Worm (Caenorhabditis elegans) whole organism, L2 larva: ENCODE measurements around the gene C07D8.5.

Experiments
- C34F6.9 ChIP-seq: fragments of 150-350 bp; optimal IDR thresholded peaks from 2 replicates; lab custom pipeline; 2014; ENCODE audit warnings: missing biosample characterization, missing genetic modification characterization
- F13H6.1 ChIP-seq: sonication (generic microtip); optimal IDR thresholded peaks from 2 replicates; lab custom pipeline; 2016; ENCODE audit warnings: missing genetic modification characterization, missing compliant biosample characterization
- R02D3.7 ChIP-seq: fragments of 150-350 bp; optimal IDR thresholded peaks from 2 replicates; lab custom pipeline; 2014; ENCODE audit warnings: missing biosample characterization, missing genetic modification characterization
- Y55F3AM.14 ChIP-seq: fragments of 200-800 bp; sonication (Bioruptor generic); optimal IDR thresholded peaks from 2 replicates; lab custom pipeline; 2018; ENCODE audit warnings: mild to moderate bottlenecking, missing genetic modification characterization, missing compliant biosample characterization
- alr-1 ChIP-seq: fragments of 150-350 bp; optimal IDR thresholded peaks from 2 replicates; lab custom pipeline; 2014; ENCODE audit warnings: missing biosample characterization, missing genetic modification characterization
- aly-2 ChIP-seq: fragments of 150-350 bp; optimal IDR thresholded peaks from 2 replicates; lab custom pipeline; 2014; ENCODE audit warnings: missing biosample characterization, missing genetic modification characterization
- ama-1 ChIP-seq: fragments of 150-350 bp; optimal IDR thresholded peaks from 2 replicates; lab custom pipeline; 2018; ENCODE audit warnings: inconsistent platforms
- ceh-82 ChIP-seq: fragments of 150-350 bp; optimal IDR thresholded peaks from 2 replicates; lab custom pipeline; 2014; ENCODE audit warnings: missing biosample characterization, missing genetic modification characterization
- crh-2 ChIP-seq: sonication (generic microtip); optimal IDR thresholded peaks from 2 replicates; lab custom pipeline; 2017; ENCODE audit warnings: missing biosample characterization, missing genetic modification characterization
- dmd-4 ChIP-seq: sonication (generic microtip); optimal IDR thresholded peaks from 2 replicates; lab custom pipeline; 2017; ENCODE audit warnings: missing biosample characterization, missing genetic modification characterization
- egl-27 ChIP-seq: sonication (generic microtip); optimal IDR thresholded peaks from 3 replicates; lab custom pipeline; 2017; ENCODE audit warnings: missing biosample characterization, missing genetic modification reagents, missing genetic modification characterization
- elt-1 ChIP-seq: fragments of 150-350 bp; optimal IDR thresholded peaks from 2 replicates; lab custom pipeline; 2014; ENCODE audit warnings: missing biosample characterization, missing genetic modification characterization
- fos-1 ChIP-seq: fragments of 150-350 bp; optimal IDR thresholded peaks from 2 replicates; lab custom pipeline; 2014; ENCODE audit warnings: missing biosample characterization, missing genetic modification characterization
- gmeb-1 ChIP-seq: fragments of 150-350 bp; optimal IDR thresholded peaks from 2 replicates; lab custom pipeline; 2014; ENCODE audit warnings: missing biosample characterization, missing genetic modification characterization
- lin-39 ChIP-seq: fragments of 150-350 bp; optimal IDR thresholded peaks from 2 replicates; lab custom pipeline; 2014; ENCODE audit warnings: missing biosample characterization, missing genetic modification reagents, missing genetic modification characterization
- lsy-2 ChIP-seq, 2 experiments: fragments of 150-350 bp in 1 of 2; sonication (generic microtip) in 1 of 2; optimal IDR thresholded peaks; 2 replicates each; lab custom pipeline; 2014 to 2017; ENCODE audit warnings: missing biosample characterization in 2 of 2, missing genetic modification characterization in 2 of 2
- mab-5 ChIP-seq: fragments of 150-350 bp; optimal IDR thresholded peaks from 2 replicates; lab custom pipeline; 2014; ENCODE audit warnings: missing biosample characterization, missing genetic modification characterization
- mdl-1 ChIP-seq, 2 experiments: fragments of 150-350 bp in 1 of 2; sonication (generic microtip) in 1 of 2; optimal IDR thresholded peaks; 2 replicates each; lab custom pipeline; 2017; ENCODE audit warnings: missing biosample characterization in 2 of 2, missing genetic modification characterization in 2 of 2
- nhr-129 ChIP-seq: fragments of 150-350 bp; optimal IDR thresholded peaks from 2 replicates; lab custom pipeline; 2014; ENCODE audit warnings: missing biosample characterization, missing genetic modification characterization
- nhr-21 ChIP-seq: fragments of 150-350 bp; optimal IDR thresholded peaks from 2 replicates; lab custom pipeline; 2014; ENCODE audit warnings: missing biosample characterization, missing genetic modification characterization
- nhr-237 ChIP-seq: fragments of 150-350 bp; optimal IDR thresholded peaks from 2 replicates; lab custom pipeline; 2014; ENCODE audit warnings: missing biosample characterization, missing genetic modification characterization
- nhr-6 ChIP-seq: fragments of 150-350 bp; optimal IDR thresholded peaks from 2 replicates; lab custom pipeline; 2014; ENCODE audit warnings: missing biosample characterization, missing genetic modification characterization
- nhr-77 ChIP-seq: fragments of 150-350 bp; optimal IDR thresholded peaks from 2 replicates; lab custom pipeline; 2014; ENCODE audit warnings: missing biosample characterization, missing genetic modification characterization
- sem-4 ChIP-seq: fragments of 150-350 bp; optimal IDR thresholded peaks from 2 replicates; lab custom pipeline; 2014; ENCODE audit warnings: missing biosample characterization, missing genetic modification reagents, missing genetic modification characterization
- skn-1 ChIP-seq: sonication (generic microtip); optimal IDR thresholded peaks from 2 replicates; lab custom pipeline; 2017; ENCODE audit warnings: missing biosample characterization, missing genetic modification characterization
- sma-3 ChIP-seq: sonication (generic microtip); optimal IDR thresholded peaks from 2 replicates; lab custom pipeline; 2016; ENCODE audit warnings: missing genetic modification reagents, missing genetic modification characterization, missing compliant biosample characterization
- sma-9 ChIP-seq, 2 experiments: fragments of 150-350 bp in 1 of 2; sonication (generic microtip) in 1 of 2; optimal IDR thresholded peaks; 2 replicates each; lab custom pipeline; 2014 to 2016; ENCODE audit warnings: missing genetic modification characterization in 2 of 2, mild to moderate bottlenecking in 1 of 2, missing biosample characterization in 1 of 2, missing compliant biosample characterization in 1 of 2, missing genetic modification reagents in 1 of 2, moderate library complexity in 1 of 2
- snpc-4 ChIP-seq: fragments of 150-350 bp; optimal IDR thresholded peaks from 2 replicates; lab custom pipeline; 2014; ENCODE audit warnings: missing biosample characterization, missing genetic modification characterization
- unc-39 ChIP-seq: fragments of 150-350 bp; optimal IDR thresholded peaks from 2 replicates; lab custom pipeline; 2014; ENCODE audit warnings: missing biosample characterization, missing genetic modification characterization
- unc-55 ChIP-seq: fragments of 150-350 bp; sonication (generic microtip); optimal IDR thresholded peaks from 3 replicates; lab custom pipeline; 2014; ENCODE audit warnings: missing biosample characterization, missing genetic modification reagents, missing genetic modification characterization
- ztf-11 ChIP-seq: sonication (generic microtip); optimal IDR thresholded peaks from 2 replicates; lab custom pipeline; 2017; ENCODE audit warnings: missing biosample characterization, missing genetic modification characterization
- ztf-4 ChIP-seq: fragments of 150-350 bp; optimal IDR thresholded peaks from 2 replicates; lab custom pipeline; 2014; ENCODE audit warnings: missing biosample characterization, missing genetic modification characterization

Gene C07D8.5

ce11 chrX:7313236-7313635 is 30.6 kb upstream of the C07D8.5 start:
- no peak for TF ChIP-seq mab-5 (tag; lab: Kevin White, UChicago)
- TF ChIP-seq dmd-4 = no peak
- TF ChIP-seq egl-27 (tag; lab: Kevin White, UChicago) = no peak
- no peak for TF ChIP-seq F13H6.1 (tag; lab: Kevin White, UChicago)
- no peak for TF ChIP-seq aly-2 (tag; lab: Kevin White, UChicago)
- TF ChIP-seq R02D3.7 (tag; lab: Kevin White, UChicago) = no peak
- TF ChIP-seq unc-55 (GFP tag; lab: Kevin White, UChicago) = no peak
- TF ChIP-seq ceh-82 = no peak
- TF ChIP-seq crh-2 (tag; lab: Kevin White, UChicago) = no peak
- no peak for TF ChIP-seq unc-39
- no peak for TF ChIP-seq C34F6.9 (tag; lab: Kevin White, UChicago)
- no peak for TF ChIP-seq ztf-4
- no peak for TF ChIP-seq snpc-4 (tag; lab: Kevin White, UChicago)
- TF ChIP-seq ztf-11 (tag; lab: Kevin White, UChicago) = no peak
- no peak for TF ChIP-seq sem-4 (tag; lab: Kevin White, UChicago)

ce11 chrX:7314564-7314963 is 29.3 kb upstream of the C07D8.5 start:
- TF ChIP-seq Y55F3AM.14 (GFP tag; lab: Kevin White, UChicago) (no peak), lin-39 (no peak), R02D3.7 (tag; lab: Kevin White, UChicago) (no peak), ztf-11 (tag; lab: Kevin White, UChicago) (no peak), alr-1 (tag; lab: Kevin White, UChicago) (no peak), crh-2 (tag; lab: Kevin White, UChicago) (peak; percentile 29), fos-1 (tag; lab: Kevin White, UChicago) (peak; percentile 34), nhr-77 (no peak), nhr-129 (tag; lab: Kevin White, UChicago) (no peak), egl-27 (tag; lab: Kevin White, UChicago) (no peak), nhr-237 (tag; lab: Kevin White, UChicago) (no peak)

ce11 chrX:7315329-7315728 is 28.5 kb upstream of the C07D8.5 start, which contains the start of gene spp-3:
spp-3 (minus strand) TSS chrX:7315353.
- TF ChIP-seq sma-9 (GFP tag; optimal IDR thresholded peaks at IDR 0.05; lab: Kevin White, UChicago) (peak; percentile 64), sma-9 (tag; optimal IDR thresholded peaks at IDR 0.05; lab: Kevin White, UChicago) (no peak), skn-1 (tag; lab: Kevin White, UChicago) (peak; percentile 89), lsy-2 (tag; optimal IDR thresholded peaks at IDR 0.05; lab: Kevin White, UChicago) (peak in 1 of 2 experiments; percentile 18), F13H6.1 (tag; lab: Kevin White, UChicago) (peak; percentile 38), mdl-1 (tag; optimal IDR thresholded peaks at IDR 0.05; lab: Kevin White, UChicago) (peak in 1 of 2 experiments; percentile 3), crh-2 (tag; lab: Kevin White, UChicago) (peak; percentile 43), elt-1 (tag; lab: Kevin White, UChicago) (no peak), sma-3 (peak; percentile 7), gmeb-1 (tag; lab: Kevin White, UChicago) (peak; percentile 57), nhr-21 (tag; lab: Kevin White, UChicago) (no peak), ztf-4 (no peak), nhr-6 (tag; lab: Kevin White, UChicago) (no peak), unc-39 (no peak), fos-1 (tag; lab: Kevin White, UChicago) (peak; percentile 95)

- peak; percentile 10 for TF ChIP-seq gmeb-1 (tag; lab: Kevin White, UChicago)
- peak; percentile 53 for TF ChIP-seq fos-1 (tag; lab: Kevin White, UChicago)
- no peak for TF ChIP-seq alr-1 (tag; lab: Kevin White, UChicago)
- TF ChIP-seq egl-27 (tag; lab: Kevin White, UChicago) = no peak
- TF ChIP-seq ama-1 (lab: Kevin White, UChicago) = peak; percentile 60
- peak; percentile 61 for TF ChIP-seq skn-1 (tag; lab: Kevin White, UChicago)
- peak; percentile 2 for TF ChIP-seq sma-9 (GFP tag; optimal IDR thresholded peaks at IDR 0.05; lab: Kevin White, UChicago)
- no peak for TF ChIP-seq sma-9 (tag; optimal IDR thresholded peaks at IDR 0.05; lab: Kevin White, UChicago)
- peak; percentile 22 for TF ChIP-seq crh-2 (tag; lab: Kevin White, UChicago)
Measured at ce11 chrX:7316485-7317391, 27.1 kb upstream of the C07D8.5 start, which contains the start of the genes spp-2 and spp-6. spp-2 (minus strand) TSS chrX:7316818. spp-6 (plus strand) TSS chrX:7317341.
